Worm (Caenorhabditis elegans) whole organism, midembryonic: ENCODE results near the gene M151.3.

Source experiments
- cog-1 ChIP-seq: sonication (generic microtip); optimal IDR thresholded peaks from 2 replicates; lab custom pipeline; 2016; ENCODE audit warnings: missing genetic modification characterization, missing compliant biosample characterization
- tab-1 ChIP-seq: fragments of 200-800 bp; sonication (Bioruptor generic); IDR thresholded peaks from 2 replicates; pipeline ENCODE4 v1.3.6; 2022; ENCODE audit warnings: missing genetic modification characterization, missing compliant biosample characterization
- ztf-23 ChIP-seq: fragments of 200-800 bp; sonication (Bioruptor generic); IDR thresholded peaks from 2 replicates; pipeline ENCODE4 v1.3.6; 2022; ENCODE audit warnings: missing genetic modification reagents, missing genetic modification characterization, missing compliant biosample characterization

DNA sequence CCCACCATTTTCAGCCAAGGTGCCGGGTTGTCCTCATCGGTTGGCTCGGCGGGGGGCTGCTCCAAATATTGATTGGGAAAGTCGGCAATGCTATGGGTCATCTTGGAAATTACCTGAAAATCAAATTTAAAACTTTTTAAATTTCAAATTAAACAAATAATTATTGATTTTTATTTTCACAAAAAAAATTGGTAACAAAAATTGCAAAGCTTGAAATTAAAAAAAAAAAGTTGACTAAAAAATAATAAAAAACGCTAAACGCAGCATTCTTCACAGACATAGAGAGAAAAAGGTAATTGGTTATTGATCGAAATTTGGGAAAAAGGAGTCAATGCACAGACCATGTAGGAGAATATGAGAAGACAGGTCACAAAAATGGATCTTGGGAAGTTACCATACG lies 28.3 kb upstream of the M151.3 start, which contains the start of gene Y49F6A.11:
- no peak for TF ChIP-seq ztf-23 (GFP tag; lab: Robert Waterston, UW)
- TF ChIP-seq cog-1 (tag; lab: Kevin White, UChicago), result no peak
- TF ChIP-seq tab-1 (GFP tag; lab: Robert Waterston, UW), result no peak
